Fruit fly (Drosophila melanogaster) whole organism, pupa: ENCODE results near the gene Yip1d1.

Experiments
- CG12605 ChIP-seq: fragments of 200-800 bp; sonication (Bioruptor generic); IDR thresholded peaks from 2 replicates; pipeline ENCODE4 v1.3.6; 2022; ENCODE audit warnings: missing biosample characterization, missing genetic modification characterization
- CG32121 ChIP-seq: fragments of 200-800 bp; sonication (Bioruptor generic); IDR thresholded peaks from 2 replicates; pipeline ENCODE4 v1.3.6; 2022; ENCODE audit warnings: missing biosample characterization, missing genetic modification characterization
- CG8159 ChIP-seq: fragments of 200-800 bp; sonication (Bioruptor generic); optimal IDR thresholded peaks from 3 replicates; lab custom pipeline; 2018; ENCODE audit warnings: missing biosample characterization, mild to moderate bottlenecking, missing genetic modification characterization, moderate library complexity

DNA sequence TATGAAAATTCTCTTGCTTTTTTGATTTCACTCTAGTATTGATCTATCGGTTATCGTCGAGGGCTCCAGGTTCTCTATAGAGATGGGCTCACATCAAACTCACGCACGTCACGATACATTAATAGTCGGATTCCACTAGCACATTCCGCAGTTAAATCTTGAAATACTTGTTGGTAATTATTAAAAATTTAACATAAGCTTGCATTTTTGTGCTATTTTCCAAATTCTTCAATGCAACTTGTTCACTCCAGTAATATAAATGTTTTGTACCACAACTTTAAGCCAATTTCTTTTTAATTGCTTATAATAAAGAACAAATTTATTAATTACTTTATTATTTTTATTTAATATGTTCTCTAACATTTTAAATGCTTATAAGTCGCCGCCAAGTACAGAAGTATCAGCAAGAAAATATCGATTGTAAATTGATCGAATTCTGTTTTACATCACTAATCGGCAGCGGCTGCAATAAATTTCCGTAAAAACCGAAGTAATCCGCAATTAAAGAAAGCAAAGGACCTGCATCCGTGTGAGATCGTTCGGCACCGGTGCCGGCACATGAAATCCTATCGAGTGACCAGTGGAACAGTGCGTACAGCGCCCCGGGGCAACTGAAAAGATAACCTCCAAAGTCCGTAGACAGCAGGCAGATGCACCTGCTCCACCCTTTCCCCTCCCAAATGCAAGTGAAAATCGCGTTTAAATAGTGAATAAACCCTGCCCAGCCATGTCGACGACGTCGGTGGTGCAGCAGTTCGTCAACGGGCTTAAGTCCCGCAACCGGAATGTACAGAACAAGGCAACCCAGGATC, 3.8 kb upstream of the Yip1d1 start, which contains the start of the genes Vha68-1 and mTor:
- peak; percentile 70 for TF ChIP-seq CG32121 (GFP tag; lab: Robert Waterston, UW)
- peak; percentile 76 for TF ChIP-seq CG8159 (tag; lab: Kevin White, UChicago)
- TF ChIP-seq CG12605: peak; percentile 40; the same call in 1 of the 2 replicates
